In the genomic region with DNA sequence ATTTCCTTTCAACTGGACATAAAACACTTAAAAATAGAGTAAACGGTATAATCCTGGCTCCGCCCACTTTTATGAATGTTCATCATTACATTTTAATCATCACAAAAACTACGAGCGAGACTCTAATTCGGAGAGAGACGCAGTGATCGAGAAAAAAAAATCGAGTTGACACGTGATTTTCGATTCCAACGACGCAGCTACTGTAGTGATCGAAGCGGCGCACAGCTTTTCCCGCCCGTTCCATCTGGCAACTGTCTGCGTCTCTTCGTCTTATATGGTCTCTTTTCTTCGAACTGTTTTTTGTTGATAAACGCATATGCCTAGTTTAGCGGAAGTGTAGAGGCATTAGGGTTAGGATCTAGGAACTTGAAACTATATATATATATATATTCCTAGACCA, we compare ENCODE assay signal across 1 worm cellular context.
TF ChIP-seq lines count a peak whose summit lies in the region.

No protein-coding gene starts in this region.

TF ChIP-seq in whole organism, L4 larva, 104 proteins besides CTCF, POLR2A, EP300 and RAD21 (continued from another document):
- TF ChIP-seq madf-5 (GFP tag; IDR thresholded peaks at IDR 0.05; lab: Robert Waterston, UW) (no peak), nhr-6 (tag; optimal IDR thresholded peaks at IDR 0.05; lab: Kevin White, UChicago) (no peak), lin-29 (GFP tag; IDR thresholded peaks at IDR 0.05; lab: Robert Waterston, UW) (peak; percentile 59; the same call in 1 of the 2 replicates), nhr-48 (tag; optimal IDR thresholded peaks at IDR 0.05; lab: Kevin White, UChicago) (peak; percentile 73), nhr-77 (tag; optimal IDR thresholded peaks at IDR 0.05; lab: Kevin White, UChicago) (peak; percentile 44), dmd-9 (GFP tag; IDR thresholded peaks at IDR 0.05; lab: Robert Waterston, UW) (no peak), T26A8.4 (GFP tag; IDR thresholded peaks at IDR 0.05; lab: Robert Waterston, UW) (no peak), zfp-3 (GFP tag; conservative IDR thresholded peaks at IDR 0.05; lab: Robert Waterston, UW) (no peak), sdz-12 (GFP tag; optimal IDR thresholded peaks at IDR 0.05; lab: Kevin White, UChicago) (no peak), mxl-3 (GFP tag; optimal IDR thresholded peaks at IDR 0.05; lab: Kevin White, UChicago) (peak; percentile 84), daf-19 (GFP tag; conservative IDR thresholded peaks at IDR 0.05; lab: Robert Waterston, UW) (no peak), mes-2 (tag; optimal IDR thresholded peaks at IDR 0.05; lab: Kevin White, UChicago; ENCODE audit: poor library complexity, severe bottlenecking) (peak; percentile 25), zip-2 (tag; optimal IDR thresholded peaks at IDR 0.05; lab: Kevin White, UChicago) (no peak), nhr-237 (tag; optimal IDR thresholded peaks at IDR 0.05; lab: Kevin White, UChicago) (no peak), nhr-102 (tag; optimal IDR thresholded peaks at IDR 0.05; lab: Kevin White, UChicago) (peak; percentile 39), attf-4 (tag; optimal IDR thresholded peaks at IDR 0.05; lab: Kevin White, UChicago) (no peak), nhr-41 (GFP tag; IDR thresholded peaks at IDR 0.05; lab: Robert Waterston, UW) (0 out of 2 replicates have a peak, but pooled peaks have one; percentile 54), egl-27 (tag; optimal IDR thresholded peaks at IDR 0.05; lab: Kevin White, UChicago) (no peak), F10B5.3 (tag; optimal IDR thresholded peaks at IDR 0.05; lab: Kevin White, UChicago) (no peak), daf-12 (tag; optimal IDR thresholded peaks at IDR 0.05; lab: Kevin White, UChicago) (no peak), Y75B8A.6 (GFP tag; IDR thresholded peaks at IDR 0.05; lab: Robert Waterston, UW) (no peak), ztf-7 (tag; optimal IDR thresholded peaks at IDR 0.05; lab: Kevin White, UChicago) (no peak), hif-1 (tag; optimal IDR thresholded peaks at IDR 0.05; lab: Kevin White, UChicago) (peak in 1 of 2 experiments; percentile 41), php-3 (GFP tag; IDR thresholded peaks at IDR 0.05; lab: Robert Waterston, UW) (no peak), mxl-2 (GFP tag; conservative IDR thresholded peaks at IDR 0.05; lab: Robert Waterston, UW) (no peak), ceh-62 (tag; optimal IDR thresholded peaks at IDR 0.05; lab: Kevin White, UChicago) (no peak), mep-1 (tag; optimal IDR thresholded peaks at IDR 0.05; lab: Kevin White, UChicago) (peak; percentile 52), nhr-11 (tag; optimal IDR thresholded peaks at IDR 0.05; lab: Kevin White, UChicago) (no peak)
